Fruit fly (Drosophila melanogaster): ENCODE results near the gene CG18766.
A peak's percentile ranks its signal among the peaks of the same experiment; 100 is the strongest.

CG18766 gene

DNA sequence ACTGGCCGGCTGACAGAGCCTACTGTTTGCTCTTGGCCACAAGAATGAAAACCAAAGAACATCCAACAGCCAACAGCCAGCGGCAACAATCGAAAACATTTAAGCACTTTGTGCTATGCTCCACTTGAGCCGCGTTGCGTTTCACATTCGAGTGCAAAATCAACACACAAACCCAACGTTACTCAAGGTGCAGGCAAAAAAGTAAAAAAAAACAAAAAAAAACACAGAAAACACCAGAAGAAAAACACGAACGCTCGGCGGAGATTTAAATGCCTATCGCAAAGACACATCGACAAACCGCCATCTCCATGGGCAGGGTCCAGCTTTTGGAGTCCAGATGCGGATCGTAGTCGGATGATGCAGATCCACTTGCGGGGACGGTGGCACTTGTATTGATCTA, 41.2 kb downstream of the CG18766 start:
- TF ChIP-seq EcR (GFP tag; optimal IDR thresholded peaks at IDR 0.05) = no peak
- TF ChIP-seq usp (GFP tag; optimal IDR thresholded peaks at IDR 0.05) = no peak
- no peak for TF ChIP-seq pan (optimal IDR thresholded peaks at IDR 0.05)
- no peak for TF ChIP-seq Dll (optimal IDR thresholded peaks at IDR 0.05)
- no peak for TF ChIP-seq psq (optimal IDR thresholded peaks at IDR 0.05)

dm6 chr3R:27202330-27202729, 42.7 kb downstream of the CG18766 start:
- TF ChIP-seq psq (optimal IDR thresholded peaks at IDR 0.05) (no peak), Dll (optimal IDR thresholded peaks at IDR 0.05) (no peak), usp (GFP tag; optimal IDR thresholded peaks at IDR 0.05) (no peak), EcR (GFP tag; optimal IDR thresholded peaks at IDR 0.05) (no peak), pan (optimal IDR thresholded peaks at IDR 0.05) (no peak), CG8478 (optimal IDR thresholded peaks at IDR 0.05) (no peak)

DNA sequence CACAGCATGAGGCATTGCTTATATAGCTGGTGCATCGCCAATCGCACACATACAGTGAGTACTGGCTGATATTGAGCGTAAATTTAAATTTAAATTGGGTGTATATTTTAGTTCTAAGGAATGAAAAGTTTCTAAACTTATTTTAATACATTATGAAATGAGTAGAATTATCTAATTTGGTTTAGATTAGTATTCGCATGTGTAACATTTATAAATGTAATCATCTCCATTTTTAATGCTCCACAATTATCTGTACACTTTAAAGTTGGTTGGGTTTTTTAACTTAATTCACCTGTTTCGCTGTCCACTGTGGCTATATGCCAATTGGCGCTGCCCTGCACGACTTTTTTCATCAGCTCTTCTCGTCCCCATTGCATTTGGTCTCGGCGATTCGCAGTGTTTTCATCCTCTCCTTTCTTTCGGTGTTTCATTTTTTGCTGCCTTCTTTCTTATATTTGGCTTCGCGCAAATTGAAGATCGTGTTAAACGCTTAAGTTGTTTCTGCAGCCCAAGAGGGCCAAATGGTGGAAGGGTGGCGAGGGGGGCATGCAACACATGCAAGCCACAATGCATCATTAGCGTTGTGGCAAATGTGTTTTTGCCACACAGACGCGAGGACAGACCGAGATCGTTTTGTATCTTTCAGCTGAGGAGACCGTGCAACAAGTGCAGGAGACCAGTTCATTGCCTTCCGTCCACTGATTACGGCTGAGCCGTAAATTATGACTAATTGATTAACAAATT, 43.3 kb downstream of the CG18766 start:
- TF ChIP-seq usp (GFP tag; optimal IDR thresholded peaks at IDR 0.05) (no peak), EcR (GFP tag; optimal IDR thresholded peaks at IDR 0.05) (no peak), pan (optimal IDR thresholded peaks at IDR 0.05) (no peak), Dll (optimal IDR thresholded peaks at IDR 0.05) (peak; percentile 41)

DNA sequence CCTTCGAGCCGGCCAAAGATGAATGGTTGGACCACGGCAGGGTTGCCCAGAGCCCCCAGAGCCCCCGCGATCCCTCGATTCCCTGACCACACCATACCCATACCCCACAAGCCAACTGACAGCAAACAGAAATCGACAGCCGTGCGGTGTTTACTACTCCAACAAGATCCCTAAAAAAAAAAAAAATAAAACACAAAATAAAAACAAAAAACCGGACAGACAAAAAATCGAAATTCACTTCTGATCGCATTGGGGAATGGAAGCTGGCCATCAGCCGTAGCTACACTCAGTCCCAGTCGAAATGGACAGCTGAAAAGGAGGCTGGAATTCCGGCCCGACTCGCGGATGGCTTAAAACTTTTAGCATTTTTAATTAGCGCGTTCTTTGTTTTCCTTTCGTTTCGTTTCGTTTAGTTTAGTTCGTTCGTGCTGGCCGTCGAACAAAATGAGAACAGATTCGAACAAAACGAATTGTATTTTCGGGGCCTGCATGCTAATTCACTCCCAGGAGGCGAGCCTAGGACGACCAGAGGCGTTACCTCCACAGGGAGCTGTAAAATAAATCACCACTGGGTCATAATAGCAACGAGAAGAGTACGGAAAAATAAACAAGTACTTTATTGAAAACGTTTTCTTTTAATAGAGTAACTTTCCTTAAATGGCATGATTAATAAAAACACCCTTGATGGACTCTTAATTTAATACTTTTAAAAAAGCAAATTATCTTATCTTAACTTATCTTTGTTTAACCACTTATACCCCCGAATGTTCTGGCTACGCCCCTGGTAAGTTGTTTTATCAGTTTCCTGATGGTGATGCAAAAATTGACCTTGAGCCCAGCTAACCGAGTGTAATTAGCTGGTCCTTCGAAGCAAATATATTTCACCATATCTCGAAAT, 45.9 kb downstream of the CG18766 start:
- TF ChIP-seq Dll (optimal IDR thresholded peaks at IDR 0.05) (no peak), pan (optimal IDR thresholded peaks at IDR 0.05) (no peak), psq (optimal IDR thresholded peaks at IDR 0.05) (no peak), EcR (GFP tag; optimal IDR thresholded peaks at IDR 0.05) (no peak), usp (GFP tag; optimal IDR thresholded peaks at IDR 0.05) (no peak), CG8478 (optimal IDR thresholded peaks at IDR 0.05) (no peak)

DNA sequence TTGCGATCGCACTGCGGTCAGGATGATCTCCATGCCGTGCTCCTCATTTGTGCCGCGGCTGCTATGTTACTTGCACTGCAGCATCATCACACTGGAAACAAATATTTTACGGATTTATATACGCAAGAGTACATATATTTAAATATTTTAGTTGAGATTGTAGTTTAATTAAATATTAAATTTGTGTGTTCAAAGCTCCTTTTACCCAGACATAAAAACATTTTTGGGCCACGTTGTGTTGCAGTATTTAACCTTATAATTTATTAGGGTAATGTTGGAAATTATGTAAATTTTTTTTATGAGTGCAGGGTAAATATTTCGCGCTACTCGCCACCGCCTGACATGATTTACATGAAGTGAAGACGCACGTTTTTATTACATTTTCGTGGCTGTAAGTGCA, 47.5 kb downstream of the CG18766 start:
- TF ChIP-seq pan (optimal IDR thresholded peaks at IDR 0.05) (no peak), EcR (GFP tag; optimal IDR thresholded peaks at IDR 0.05) (no peak), psq (optimal IDR thresholded peaks at IDR 0.05) (no peak), CG8478 (optimal IDR thresholded peaks at IDR 0.05) (no peak), Dll (optimal IDR thresholded peaks at IDR 0.05) (no peak), usp (GFP tag; optimal IDR thresholded peaks at IDR 0.05) (no peak)

DNA sequence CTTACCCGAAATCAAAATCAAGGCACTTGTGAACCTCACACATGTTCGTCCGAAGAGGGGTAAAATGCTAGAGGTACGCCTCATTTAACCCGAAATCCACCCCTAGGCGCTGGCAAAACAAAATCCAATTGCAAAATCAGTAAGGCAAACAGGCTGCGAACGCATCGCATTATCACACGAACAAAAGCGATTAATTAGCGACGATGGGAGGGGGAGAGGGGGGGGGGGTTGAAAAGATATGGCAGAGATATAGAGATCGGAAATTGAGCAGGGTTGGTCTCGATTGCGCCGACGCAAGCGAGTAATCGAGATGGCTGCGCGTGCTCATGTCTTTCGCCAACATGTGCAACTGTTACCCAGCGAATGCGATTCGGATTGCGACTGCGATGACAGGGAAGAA, 48.2 kb downstream of the CG18766 start:
- no peak for TF ChIP-seq Dll (optimal IDR thresholded peaks at IDR 0.05)
- TF ChIP-seq EcR (GFP tag; optimal IDR thresholded peaks at IDR 0.05) = no peak
- no peak for TF ChIP-seq pan (optimal IDR thresholded peaks at IDR 0.05)
- no peak for TF ChIP-seq usp (GFP tag; optimal IDR thresholded peaks at IDR 0.05)
- TF ChIP-seq CG8478 (optimal IDR thresholded peaks at IDR 0.05) = no peak
- no peak for TF ChIP-seq psq (optimal IDR thresholded peaks at IDR 0.05)

- TF ChIP-seq Dll (optimal IDR thresholded peaks at IDR 0.05) (peak; percentile 30), EcR (GFP tag; optimal IDR thresholded peaks at IDR 0.05) (no peak)
Observed at dm6 chr3R:27194106-27194505, 50.9 kb downstream of the CG18766 start, which contains the start of gene Ser. Ser (minus strand) TSS chr3R:27194267.

- TF ChIP-seq Dll (optimal IDR thresholded peaks at IDR 0.05) (no peak), psq (optimal IDR thresholded peaks at IDR 0.05) (no peak), usp (GFP tag; optimal IDR thresholded peaks at IDR 0.05) (no peak), CG8478 (optimal IDR thresholded peaks at IDR 0.05) (no peak), EcR (GFP tag; optimal IDR thresholded peaks at IDR 0.05) (no peak), pan (optimal IDR thresholded peaks at IDR 0.05) (no peak)
Observed at dm6 chr3R:27193079-27193478, 52.0 kb downstream of the CG18766 start.

All from whole organism.